Fruit fly (Drosophila melanogaster) whole organism, embryonic: ENCODE results near the gene Kr-h1.
A peak's percentile ranks its signal among the peaks of the same experiment; 100 is the strongest.

Source experiments
- Atf6 ChIP-seq: fragments of 200-800 bp; sonication (Bioruptor generic); IDR thresholded peaks from 2 replicates; pipeline ENCODE4 v1.3.6; 2022; ENCODE audit warnings: missing biosample characterization, missing genetic modification characterization
- Blimp-1 ChIP-seq: fragments of 200-800 bp; sonication (Bioruptor generic); optimal IDR thresholded peaks from 3 replicates; lab custom pipeline; 2018; ENCODE audit warnings: missing biosample characterization, missing genetic modification characterization, mild to moderate bottlenecking, moderate library complexity, missing genetic modification reagents
- CG10543 ChIP-seq: fragments of 200-800 bp; sonication (Bioruptor generic); optimal IDR thresholded peaks from 3 replicates; lab custom pipeline; 2017; ENCODE audit warnings: missing biosample characterization, mild to moderate bottlenecking, missing genetic modification characterization, moderate library complexity
- CG10979 ChIP-seq: fragments of 200-800 bp; sonication (Bioruptor generic); optimal IDR thresholded peaks from 2 replicates; lab custom pipeline; 2018; ENCODE audit warnings: missing biosample characterization, mild to moderate bottlenecking, missing genetic modification characterization, moderate library complexity
- CG11247 ChIP-seq: fragments of 200-800 bp; sonication (Bioruptor generic); IDR thresholded peaks from 2 replicates; pipeline ENCODE4 v1.3.6; 2022; ENCODE audit warnings: missing biosample characterization, missing genetic modification characterization
- CG13296 ChIP-seq: fragments of 200-800 bp; sonication (Bioruptor generic); optimal IDR thresholded peaks from 3 replicates; lab custom pipeline; 2018; ENCODE audit warnings: missing biosample characterization, mild to moderate bottlenecking, missing genetic modification characterization
- CG13424 ChIP-seq: fragments of 200-800 bp; sonication (Bioruptor generic); optimal IDR thresholded peaks from 2 replicates; lab custom pipeline; 2019; ENCODE audit warnings: missing biosample characterization, mild to moderate bottlenecking, missing genetic modification characterization, moderate library complexity
- CG13624 ChIP-seq: fragments of 200-800 bp; sonication (Bioruptor generic); optimal IDR thresholded peaks from 2 replicates; lab custom pipeline; 2016; ENCODE audit warnings: missing biosample characterization, missing genetic modification characterization
- CG14710 ChIP-seq: fragments of 200-800 bp; sonication (Bioruptor generic); optimal IDR thresholded peaks from 3 replicates; lab custom pipeline; 2019; ENCODE audit warnings: missing biosample characterization, mild to moderate bottlenecking, missing genetic modification characterization, moderate library complexity
- CG17359 ChIP-seq: fragments of 200-800 bp; sonication (Bioruptor generic); optimal IDR thresholded peaks from 3 replicates; lab custom pipeline; 2018; ENCODE audit warnings: missing biosample characterization, mild to moderate bottlenecking, missing genetic modification characterization, moderate library complexity
- CG18599 ChIP-seq: fragments of 200-800 bp; sonication (Bioruptor generic); optimal IDR thresholded peaks from 3 replicates; lab custom pipeline; 2017; ENCODE audit warnings: missing biosample characterization, missing genetic modification characterization, mild to moderate bottlenecking, moderate library complexity, missing genetic modification reagents
- CG2678 ChIP-seq: fragments of 200-800 bp; sonication (Bioruptor generic); optimal IDR thresholded peaks from 3 replicates; lab custom pipeline; 2019; ENCODE audit warnings: missing biosample characterization, mild to moderate bottlenecking, missing genetic modification characterization, moderate library complexity
- CG3065 ChIP-seq: fragments of 200-800 bp; sonication (Bioruptor generic); optimal IDR thresholded peaks from 2 replicates; lab custom pipeline; 2016; ENCODE audit warnings: missing biosample characterization, missing genetic modification characterization
- CG32767 ChIP-seq: fragments of 200-800 bp; sonication (Bioruptor generic); IDR thresholded peaks from 2 replicates; pipeline ENCODE4 v1.3.6; 2022; ENCODE audit warnings: missing biosample characterization, missing genetic modification characterization
- CG32772 ChIP-seq: fragments of 200-800 bp; sonication (Bioruptor generic); IDR thresholded peaks from 2 replicates; pipeline ENCODE4 v1.3.6; 2022; ENCODE audit warnings: missing biosample characterization, missing genetic modification characterization
- CG34422 ChIP-seq: fragments of 200-800 bp; sonication (Bioruptor generic); IDR thresholded peaks from 3 replicates; pipeline ENCODE4 v1.3.6; 2022; ENCODE audit warnings: missing biosample characterization, missing genetic modification characterization
- CG5180 ChIP-seq: fragments of 200-800 bp; sonication (Bioruptor generic); optimal IDR thresholded peaks from 3 replicates; lab custom pipeline; 2017; ENCODE audit warnings: missing biosample characterization, missing genetic modification characterization, mild to moderate bottlenecking, moderate library complexity, missing genetic modification reagents
- CG6683 ChIP-seq: fragments of 200-800 bp; sonication (Bioruptor generic); optimal IDR thresholded peaks from 2 replicates; lab custom pipeline; 2017; ENCODE audit warnings: missing biosample characterization, mild to moderate bottlenecking, missing genetic modification characterization, missing genetic modification reagents
- CG6689 ChIP-seq: fragments of 200-800 bp; sonication (Bioruptor generic); IDR thresholded peaks from 2 replicates; pipeline ENCODE4 v1.3.6; 2022; ENCODE audit warnings: missing biosample characterization, missing genetic modification characterization
- CG7271 ChIP-seq: fragments of 200-800 bp; sonication (Bioruptor generic); optimal IDR thresholded peaks from 2 replicates; lab custom pipeline; 2018; ENCODE audit warnings: missing biosample characterization, mild to moderate bottlenecking, missing genetic modification characterization, moderate library complexity
- CG7745 ChIP-seq: fragments of 200-800 bp; sonication (Bioruptor generic); optimal IDR thresholded peaks from 2 replicates; lab custom pipeline; 2018; ENCODE audit warnings: missing biosample characterization, mild to moderate bottlenecking, missing genetic modification characterization, moderate library complexity
- Deaf1 ChIP-seq: fragments of 200-800 bp; optimal IDR thresholded peaks from 3 replicates; lab custom pipeline; 2019; ENCODE audit warnings: missing biosample characterization, mild to moderate bottlenecking, missing genetic modification characterization, moderate library complexity
- Ets97D ChIP-seq: fragments of 200-800 bp; sonication (Bioruptor generic); optimal IDR thresholded peaks from 3 replicates; lab custom pipeline; 2016; ENCODE audit warnings: missing biosample characterization, missing genetic modification characterization
- Fer1 ChIP-seq: fragments of 200-800 bp; sonication (Bioruptor generic); optimal IDR thresholded peaks from 2 replicates; lab custom pipeline; 2017; ENCODE audit warnings: missing biosample characterization, mild to moderate bottlenecking, missing genetic modification characterization
- ase ChIP-seq: fragments of 200-800 bp; sonication (Bioruptor generic); IDR thresholded peaks from 3 replicates; pipeline ENCODE4 v1.3.6; 2022; ENCODE audit warnings: missing biosample characterization, missing genetic modification characterization
- chinmo ChIP-seq: fragments of 200-800 bp; sonication (Bioruptor generic); IDR thresholded peaks from 4 replicates; pipeline ENCODE4 v1.3.6; 2022; ENCODE audit warnings: missing biosample characterization, missing genetic modification characterization; ENCODE audit not compliant: partially characterized antibody
- chm ChIP-seq: fragments of 200-800 bp; sonication (Bioruptor generic); IDR thresholded peaks from 2 replicates; pipeline ENCODE4 v1.3.6; 2022; ENCODE audit warnings: missing biosample characterization, missing genetic modification characterization
- ci ChIP-seq: fragments of 200-800 bp; sonication (Bioruptor generic); IDR thresholded peaks from 3 replicates; pipeline ENCODE4 v1.3.6; 2022; ENCODE audit warnings: missing biosample characterization, missing genetic modification characterization
- gcm ChIP-seq: fragments of 200-800 bp; sonication (Bioruptor generic); optimal IDR thresholded peaks from 2 replicates; lab custom pipeline; 2019; ENCODE audit warnings: missing biosample characterization, mild to moderate bottlenecking, missing genetic modification characterization, moderate library complexity
- jumu ChIP-seq: fragments of 200-800 bp; sonication (Bioruptor generic); optimal IDR thresholded peaks from 3 replicates; lab custom pipeline; 2016; ENCODE audit warnings: missing biosample characterization, missing genetic modification characterization
- kni ChIP-seq: fragments of 200-800 bp; sonication (Bioruptor generic); optimal IDR thresholded peaks from 3 replicates; lab custom pipeline; 2017; ENCODE audit warnings: mild to moderate bottlenecking, missing biosample characterization, missing genetic modification reagents, missing genetic modification characterization
- lab ChIP-seq: fragments of 200-800 bp; sonication (Bioruptor generic); optimal IDR thresholded peaks from 3 replicates; lab custom pipeline; 2017; ENCODE audit warnings: missing biosample characterization, missing genetic modification characterization, mild to moderate bottlenecking, moderate library complexity, missing genetic modification reagents
- onecut ChIP-seq: fragments of 200-800 bp; sonication (Bioruptor generic); IDR thresholded peaks from 2 replicates; pipeline ENCODE4 v1.3.6; 2022; ENCODE audit warnings: missing biosample characterization, missing genetic modification characterization
- phol ChIP-seq: fragments of 200-800 bp; sonication (Bioruptor generic); optimal IDR thresholded peaks from 3 replicates; lab custom pipeline; 2018; ENCODE audit warnings: missing biosample characterization, mild to moderate bottlenecking, missing genetic modification characterization, moderate library complexity
- prd ChIP-seq, 3 experiments: fragments of >200 bp in 2 of 3; fragments of 200-800 bp in 1 of 3; sonication (Bioruptor generic) in 1 of 3; optimal IDR thresholded peaks in 2 of 3; IDR thresholded peaks in 1 of 3; 2 replicates in 2 of 3; 3 replicates in 1 of 3; pipeline versions ENCODE4 v1.3.6 to Lab custom; 2017 to 2022; ENCODE audit warnings: missing biosample characterization in 1 of 3, missing genetic modification characterization in 1 of 3
- pros ChIP-seq: fragments of 200-800 bp; sonication (Bioruptor generic); optimal IDR thresholded peaks from 3 replicates; lab custom pipeline; 2019; ENCODE audit warnings: missing biosample characterization, mild to moderate bottlenecking, missing genetic modification characterization, moderate library complexity
- pzg ChIP-seq: fragments of 200-800 bp; sonication (Bioruptor generic); optimal IDR thresholded peaks from 3 replicates; lab custom pipeline; 2018; ENCODE audit warnings: missing biosample characterization, mild to moderate bottlenecking, missing genetic modification characterization, moderate library complexity
- ranshi ChIP-seq: fragments of 200-800 bp; sonication (Bioruptor generic); IDR thresholded peaks from 2 replicates; pipeline ENCODE4 v1.3.6; 2022; ENCODE audit warnings: missing biosample characterization, missing genetic modification characterization
- repo ChIP-seq: fragments of 200-800 bp; sonication (Bioruptor generic); optimal IDR thresholded peaks from 2 replicates; lab custom pipeline; 2016; ENCODE audit warnings: missing biosample characterization, missing genetic modification characterization
- scrt ChIP-seq: fragments of 200-800 bp; sonication (Bioruptor generic); optimal IDR thresholded peaks from 2 replicates; lab custom pipeline; 2018; ENCODE audit warnings: missing biosample characterization, mild to moderate bottlenecking, missing genetic modification characterization, moderate library complexity
- seq ChIP-seq: fragments of 200-800 bp; sonication (Bioruptor generic); IDR thresholded peaks from 2 replicates; pipeline ENCODE4 v1.3.6; 2022; ENCODE audit warnings: missing biosample characterization, missing genetic modification characterization
- shn ChIP-seq: fragments of 200-800 bp; sonication (Bioruptor generic); optimal IDR thresholded peaks from 3 replicates; lab custom pipeline; 2016; ENCODE audit warnings: missing biosample characterization, missing genetic modification characterization
- sqz ChIP-seq: fragments of 200-800 bp; sonication (Bioruptor generic); optimal IDR thresholded peaks from 3 replicates; lab custom pipeline; 2018; ENCODE audit warnings: missing biosample characterization, mild to moderate bottlenecking, missing genetic modification characterization
- z ChIP-seq: fragments of 200-800 bp; sonication (Bioruptor generic); IDR thresholded peaks from 3 replicates; pipeline ENCODE4 v1.3.6; 2022; ENCODE audit warnings: missing biosample characterization, missing genetic modification characterization

Gene Kr-h1

dm6 chr2L:6090786-6091716, 8.6 kb downstream of the Kr-h1 start, which contains the start of gene CG45075 (continued):
- TF ChIP-seq CG3065 (GFP tag; lab: Kevin White, UChicago) (no peak), Blimp-1 (GFP tag; lab: Kevin White, UChicago) (peak; percentile 20), CG10979 (tag; lab: Kevin White, UChicago) (peak; percentile 26), CG34422 (0 out of 3 replicates have a peak, but pooled peaks have one; percentile 37), ranshi (GFP tag; lab: Robert Waterston, UW) (no peak), prd (optimal IDR thresholded peaks at IDR 0.05; lab: Kevin White, UChicago) (no peak), prd (GFP tag; IDR thresholded peaks at IDR 0.05; lab: Robert Waterston, UW) (no peak), z (GFP tag; lab: Robert Waterston, UW) (peak; percentile 97), CG14710 (tag; lab: Kevin White, UChicago) (peak; percentile 0), CG13296 (GFP tag; lab: Kevin White, UChicago) (no peak), gcm (peak; percentile 60), ci (GFP tag; lab: Robert Waterston, UW) (peak; percentile 70; the same call in 2 of the 3 replicates), CG7745 (tag; lab: Kevin White, UChicago) (peak; percentile 32), sqz (GFP tag; lab: Kevin White, UChicago) (peak; percentile 61)

DNA sequence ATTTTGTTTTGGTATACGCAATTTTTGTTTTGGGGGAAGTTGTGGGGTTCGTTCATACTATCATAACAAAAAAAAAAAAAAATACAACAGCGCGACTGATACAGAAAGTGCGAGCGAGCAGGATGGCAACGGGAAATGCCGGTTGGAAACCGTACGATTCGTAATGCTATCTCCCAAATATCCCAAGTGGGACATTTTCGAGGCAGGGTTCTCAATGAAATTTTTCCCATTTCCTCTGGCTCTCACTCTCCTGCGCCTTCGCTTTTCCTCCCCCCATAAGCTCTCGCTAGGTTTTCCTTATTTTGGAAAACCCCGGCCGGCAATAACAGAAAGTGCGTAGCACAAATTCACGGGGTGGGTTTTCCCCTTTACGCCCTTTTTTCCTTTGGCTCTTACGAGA, 9.9 kb downstream of the Kr-h1 start:
- no peak for TF ChIP-seq CG2678
- no peak for TF ChIP-seq CG13424 (tag; lab: Kevin White, UChicago)
- TF ChIP-seq pros (GFP tag; lab: Kevin White, UChicago): peak; percentile 98
- no peak for TF ChIP-seq CG6689 (GFP tag; lab: Robert Waterston, UW)
- TF ChIP-seq CG32767 (GFP tag; lab: Robert Waterston, UW): peak; percentile 65; the same call in 1 of the 2 replicates
- peak; percentile 25 for TF ChIP-seq CG18599 (GFP tag; lab: Kevin White, UChicago)
- no peak for TF ChIP-seq pzg (GFP tag; lab: Kevin White, UChicago)
- TF ChIP-seq chm (GFP tag; lab: Robert Waterston, UW): peak; percentile 57
- TF ChIP-seq repo (GFP tag; lab: Kevin White, UChicago): no peak
- peak; percentile 73; the same call in 2 of the 3 replicates for TF ChIP-seq z (GFP tag; lab: Robert Waterston, UW)
- peak; percentile 33 for TF ChIP-seq CG13296 (GFP tag; lab: Kevin White, UChicago)
- TF ChIP-seq onecut (GFP tag; lab: Robert Waterston, UW): peak; percentile 32; the same call in 1 of the 2 replicates
- peak; percentile 26 for TF ChIP-seq CG13624 (GFP tag; lab: Kevin White, UChicago)
- 0 out of 4 replicates have a peak, but pooled peaks have one; percentile 48 for TF ChIP-seq chinmo (GFP tag; lab: Robert Waterston, UW)
- peak; percentile 58 for TF ChIP-seq CG5180
- TF ChIP-seq CG17359 (tag; lab: Kevin White, UChicago): peak; percentile 34
- TF ChIP-seq CG10543 (GFP tag; lab: Kevin White, UChicago): peak; percentile 12
- peak; percentile 11 for TF ChIP-seq CG7271 (tag; lab: Kevin White, UChicago)
- TF ChIP-seq CG34422: 0 out of 3 replicates have a peak, but pooled peaks have one; percentile 50
- TF ChIP-seq sqz (GFP tag; lab: Kevin White, UChicago): peak; percentile 93
- peak; percentile 36; the same call in 1 of the 3 replicates for TF ChIP-seq ci (GFP tag; lab: Robert Waterston, UW)
- no peak for TF ChIP-seq CG11247 (GFP tag; lab: Robert Waterston, UW)
- no peak for TF ChIP-seq CG6683 (GFP tag; lab: Kevin White, UChicago)
- no peak for TF ChIP-seq shn (GFP tag; lab: Kevin White, UChicago)
- TF ChIP-seq Fer1 (GFP tag; lab: Kevin White, UChicago): peak; percentile 42
- 0 out of 2 replicates have a peak, but pooled peaks have one; percentile 24 for TF ChIP-seq CG32772 (GFP tag; lab: Robert Waterston, UW)
- peak; percentile 23 for TF ChIP-seq scrt
- no peak for TF ChIP-seq ase (GFP tag; lab: Robert Waterston, UW)
- TF ChIP-seq jumu (GFP tag; lab: Kevin White, UChicago): no peak
- peak; percentile 65 for TF ChIP-seq kni
- peak; percentile 59 for TF ChIP-seq Ets97D (GFP tag; lab: Kevin White, UChicago)
- peak; percentile 65; the same call in 1 of the 2 replicates for TF ChIP-seq seq (GFP tag; lab: Robert Waterston, UW)
- 0 out of 2 replicates have a peak, but pooled peaks have one; percentile 14 for TF ChIP-seq Atf6 (GFP tag; lab: Robert Waterston, UW)
- peak; percentile 9 for TF ChIP-seq Deaf1 (tag; lab: Kevin White, UChicago)
- peak; percentile 64 for TF ChIP-seq phol
- TF ChIP-seq lab (GFP tag; lab: Kevin White, UChicago): peak; percentile 20
